Worm (Caenorhabditis elegans): ENCODE data around the gene metr-1.
"Not testable (repeated sequence)": the region's sequence is repeated elsewhere in the genome, so short reads cannot be mapped to it uniquely, and the experiment has no call there.

Gene metr-1

ce11 chrII:10917174-10917573 is 9.2 kb upstream of the metr-1 start, which contains the start of gene F44F4.10:
F44F4.10 (minus strand) TSS chrII:10917274.
- TF ChIP-seq mdl-1 (tag; optimal IDR thresholded peaks at IDR 0.05): no peak
- no peak for TF ChIP-seq nhr-23 (tag; optimal IDR thresholded peaks at IDR 0.05)
- no peak for TF ChIP-seq elt-2 (tag; optimal IDR thresholded peaks at IDR 0.05)
- no peak for TF ChIP-seq eor-1 (tag; optimal IDR thresholded peaks at IDR 0.05)
- TF ChIP-seq ZK546.5 (tag; optimal IDR thresholded peaks at IDR 0.05): no peak

- TF ChIP-seq pqm-1 (tag; optimal IDR thresholded peaks at IDR 0.05) (no peak), zag-1 (tag; optimal IDR thresholded peaks at IDR 0.05) (no peak), jun-1 (tag; optimal IDR thresholded peaks at IDR 0.05) (no peak), mdl-1 (tag; optimal IDR thresholded peaks at IDR 0.05) (no peak), mml-1 (tag; optimal IDR thresholded peaks at IDR 0.05) (no peak), elt-2 (tag; optimal IDR thresholded peaks at IDR 0.05) (peak; percentile 23), sea-2 (GFP tag; optimal IDR thresholded peaks at IDR 0.05) (no peak), lin-39 (tag; optimal IDR thresholded peaks at IDR 0.05) (no peak), nhr-25 (tag; optimal IDR thresholded peaks at IDR 0.05) (peak; percentile 13)
Measured at ce11 chrII:10918293-10918756, 8.0 kb upstream of the metr-1 start, which contains the start of gene tba-4. tba-4 (plus strand) TSS chrII:10918706.

DNA sequence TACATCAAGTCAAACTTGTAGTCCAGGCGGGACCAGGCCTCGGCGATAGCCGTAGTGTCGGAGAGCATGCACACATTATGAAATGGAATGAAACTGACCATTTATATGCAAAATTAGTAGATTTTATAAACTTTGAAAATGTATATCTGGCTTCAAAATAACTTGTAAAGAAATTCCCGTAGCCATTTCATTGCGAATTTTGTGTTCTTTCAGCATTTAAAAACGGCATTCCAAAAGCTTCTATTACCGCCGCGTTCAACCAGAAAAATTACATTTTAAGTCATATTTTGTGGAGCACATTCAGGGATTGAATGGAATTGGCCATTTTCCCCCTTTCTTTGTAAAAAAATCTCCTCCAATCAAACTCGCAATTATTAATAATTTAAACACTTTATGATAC is 3.5 kb upstream of the metr-1 start, which contains the start of gene Y19D2B.1:
Y19D2B.1 (minus strand) TSS at position 101 of the 400 bp plus-strand sequence.
- not testable (repeated sequence) for TF ChIP-seq egl-27 (tag; optimal IDR thresholded peaks at IDR 0.05); ama-1 (optimal IDR thresholded peaks at IDR 0.05); unc-39 (tag; optimal IDR thresholded peaks at IDR 0.05)

DNA sequence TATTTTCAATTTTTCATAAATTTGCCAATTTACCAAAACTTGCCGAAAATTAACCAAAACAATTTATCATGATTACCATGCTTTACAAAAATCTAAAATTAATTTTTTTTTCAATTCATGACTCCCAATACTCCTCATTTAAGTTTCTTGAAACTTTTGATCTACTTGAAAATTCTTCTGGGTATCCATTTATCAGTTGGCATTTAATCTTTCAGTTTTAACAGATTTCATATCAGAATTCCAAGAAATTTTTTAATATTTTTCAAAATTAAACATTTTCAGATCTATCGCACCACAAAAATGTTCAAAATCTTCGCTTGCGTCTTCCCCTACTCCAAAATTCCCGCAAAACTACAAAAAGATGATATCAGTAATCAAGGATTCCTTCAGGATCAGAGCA is 2.4 kb upstream of the metr-1 start, which contains the start of gene Y19D2B.2:
Y19D2B.2 (plus strand) TSS at position 301 of the 400 bp plus-strand sequence.
- no peak for TF ChIP-seq pqm-1 (tag; optimal IDR thresholded peaks at IDR 0.05)
- TF ChIP-seq fos-1 (tag; optimal IDR thresholded peaks at IDR 0.05): no peak
- TF ChIP-seq nhr-67 (tag; optimal IDR thresholded peaks at IDR 0.05): no peak
- TF ChIP-seq unc-39 (tag; optimal IDR thresholded peaks at IDR 0.05): no peak
- TF ChIP-seq nhr-43 (tag; optimal IDR thresholded peaks at IDR 0.05; ENCODE audit: poor library complexity, severe bottlenecking): no peak
- no peak for TF ChIP-seq nhr-25 (tag; optimal IDR thresholded peaks at IDR 0.05)
- TF ChIP-seq ceh-28 (tag; optimal IDR thresholded peaks at IDR 0.05): no peak
- TF ChIP-seq R02D3.7 (tag; optimal IDR thresholded peaks at IDR 0.05): no peak
- no peak for TF ChIP-seq fkh-2 (tag; optimal IDR thresholded peaks at IDR 0.05)
- no peak for TF ChIP-seq elt-1 (tag; optimal IDR thresholded peaks at IDR 0.05)
- no peak for TF ChIP-seq sea-2 (GFP tag; optimal IDR thresholded peaks at IDR 0.05)
- TF ChIP-seq egl-5 (tag; optimal IDR thresholded peaks at IDR 0.05): no peak
- no peak for TF ChIP-seq fkh-10 (GFP tag; optimal IDR thresholded peaks at IDR 0.05)
- no peak for TF ChIP-seq nhr-77 (tag; optimal IDR thresholded peaks at IDR 0.05)
- no peak for TF ChIP-seq nhr-11 (tag; optimal IDR thresholded peaks at IDR 0.05)
- TF ChIP-seq nhr-28 (tag; optimal IDR thresholded peaks at IDR 0.05): no peak
- no peak for TF ChIP-seq zag-1 (tag; optimal IDR thresholded peaks at IDR 0.05)
- no peak for TF ChIP-seq ama-1 (optimal IDR thresholded peaks at IDR 0.05)

ce11 chrII:10924669-10925068 is 1.7 kb upstream of the metr-1 start:
- TF ChIP-seq elt-3 (tag; optimal IDR thresholded peaks at IDR 0.05) (peak; percentile 16 to 65 (median 18)), nhr-237 (tag; optimal IDR thresholded peaks at IDR 0.05) (no peak), nhr-11 (tag; optimal IDR thresholded peaks at IDR 0.05) (no peak), nhr-25 (tag; optimal IDR thresholded peaks at IDR 0.05) (peak; percentile 2), nhr-43 (tag; optimal IDR thresholded peaks at IDR 0.05; ENCODE audit: poor library complexity, severe bottlenecking) (peak; percentile 24), skn-1 (tag; optimal IDR thresholded peaks at IDR 0.05) (peak; percentile 34), hmg-11 (tag; optimal IDR thresholded peaks at IDR 0.05) (no peak), snpc-4 (tag; optimal IDR thresholded peaks at IDR 0.05) (peak; percentile 34), lsy-12 (tag; optimal IDR thresholded peaks at IDR 0.05) (peak; percentile 3), elt-2 (tag; optimal IDR thresholded peaks at IDR 0.05) (peak; percentile 93), tbx-2 (tag; optimal IDR thresholded peaks at IDR 0.05) (no peak), pqm-1 (tag; optimal IDR thresholded peaks at IDR 0.05) (peak; percentile 97), jun-1 (tag; optimal IDR thresholded peaks at IDR 0.05) (peak; percentile 73), aly-2 (tag; optimal IDR thresholded peaks at IDR 0.05) (no peak), ama-1 (optimal IDR thresholded peaks at IDR 0.05) (no peak), pha-4 (tag; optimal IDR thresholded peaks at IDR 0.05) (peak; percentile 44)
